Worm (Caenorhabditis elegans) whole organism, early embryonic: ENCODE data around the gene dpy-27.
A peak's percentile ranks its signal among the peaks of the same experiment; 100 is the strongest.

Experiments used
- B0310.2 ChIP-seq: sonication (generic microtip); optimal IDR thresholded peaks from 2 replicates; lab custom pipeline; 2016; ENCODE audit warnings: mild to moderate bottlenecking, missing genetic modification characterization, missing compliant biosample characterization
- F13C5.2 ChIP-seq: sonication (generic microtip); optimal IDR thresholded peaks from 2 replicates; lab custom pipeline; 2017; ENCODE audit warnings: mild to moderate bottlenecking, missing genetic modification characterization, inconsistent platforms, missing compliant biosample characterization
- aly-1 ChIP-seq: sonication (generic microtip); optimal IDR thresholded peaks from 2 replicates; lab custom pipeline; 2016; ENCODE audit warnings: missing genetic modification characterization, missing compliant biosample characterization
- ama-1 ChIP-seq: fragments of 150-350 bp; optimal IDR thresholded peaks from 2 replicates; lab custom pipeline; 2014
- ceh-13 ChIP-seq: fragments of 200-800 bp; sonication (Bioruptor generic); optimal IDR thresholded peaks from 2 replicates; lab custom pipeline; 2018; ENCODE audit warnings: mild to moderate bottlenecking, missing genetic modification characterization, missing compliant biosample characterization
- ceh-36 ChIP-seq: sonication (generic microtip); optimal IDR thresholded peaks from 2 replicates; lab custom pipeline; 2016; ENCODE audit warnings: missing genetic modification characterization, inconsistent platforms, missing compliant biosample characterization
- ets-7 ChIP-seq: sonication (generic microtip); optimal IDR thresholded peaks from 2 replicates; lab custom pipeline; 2016; ENCODE audit warnings: missing genotype, missing genetic modification characterization, missing compliant biosample characterization
- flt-1 ChIP-seq: fragments of 200-800 bp; sonication (Bioruptor generic); IDR thresholded peaks from 2 replicates; pipeline ENCODE4 v1.3.6; 2022; ENCODE audit warnings: missing genetic modification characterization, missing compliant biosample characterization
- hmbx-1 ChIP-seq: sonication (generic microtip); optimal IDR thresholded peaks from 2 replicates; lab custom pipeline; 2016; ENCODE audit warnings: mild to moderate bottlenecking, missing genetic modification characterization, missing compliant biosample characterization
- hmg-4 ChIP-seq: fragments of 200-800 bp; sonication (Bioruptor generic); optimal IDR thresholded peaks from 2 replicates; lab custom pipeline; 2018; ENCODE audit warnings: mild to moderate bottlenecking, missing genetic modification characterization, missing compliant biosample characterization
- hnd-1 ChIP-seq: sonication (generic microtip); optimal IDR thresholded peaks from 2 replicates; lab custom pipeline; 2016; ENCODE audit warnings: missing genetic modification characterization, missing compliant biosample characterization
- pes-1 ChIP-seq: fragments of 200-800 bp; sonication (Bioruptor generic); IDR thresholded peaks from 2 replicates; pipeline ENCODE4 v1.3.6; 2022; ENCODE audit warnings: missing genetic modification reagents, missing genetic modification characterization, missing compliant biosample characterization
- scrt-1 ChIP-seq: fragments of 200-800 bp; sonication (Bioruptor generic); IDR thresholded peaks from 2 replicates; pipeline ENCODE4 v1.3.6; 2022; ENCODE audit warnings: missing genetic modification characterization, missing compliant biosample characterization
- sea-1 ChIP-seq: fragments of 200-800 bp; sonication (Bioruptor generic); conservative IDR thresholded peaks from 2 replicates; pipeline ENCODE4 v1.3.6; 2022; ENCODE audit warnings: missing genetic modification characterization, missing compliant biosample characterization
- tbx-11 ChIP-seq: fragments of 200-800 bp; sonication (Bioruptor generic); IDR thresholded peaks from 2 replicates; pipeline ENCODE4 v1.3.6; 2022; ENCODE audit warnings: missing genetic modification characterization, missing compliant biosample characterization
- tbx-37 ChIP-seq: fragments of 200-800 bp; sonication (Bioruptor generic); conservative IDR thresholded peaks from 2 replicates; pipeline ENCODE4 v1.3.6; 2022; ENCODE audit warnings: missing genetic modification reagents, missing genetic modification characterization, missing compliant biosample characterization
- tra-4 ChIP-seq: sonication (generic microtip); optimal IDR thresholded peaks from 2 replicates; lab custom pipeline; 2017; ENCODE audit warnings: missing genetic modification characterization, missing compliant biosample characterization

Gene dpy-27

DNA sequence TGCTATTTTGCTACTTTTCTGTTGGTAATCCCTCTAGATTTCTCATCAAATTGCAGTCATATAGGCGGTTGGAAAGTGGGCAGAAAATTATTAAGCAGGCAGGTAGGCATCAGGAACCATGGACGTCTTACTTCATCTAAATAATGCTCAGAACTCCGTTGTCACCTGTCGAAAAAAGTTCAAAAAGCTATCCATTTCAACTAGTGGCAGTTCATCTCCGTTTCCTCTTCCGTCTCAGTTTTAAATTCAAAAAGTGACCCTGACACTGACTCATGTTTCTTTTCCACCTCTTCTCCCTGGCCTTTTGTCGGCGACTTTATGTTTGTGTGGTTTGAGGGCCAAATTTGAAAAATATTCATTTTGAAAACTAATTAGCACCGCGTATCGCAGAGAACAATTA is 44.9 kb downstream of the dpy-27 start:
- TF ChIP-seq ama-1 (lab: Kevin White, UChicago) (no peak), pes-1 (GFP tag; lab: Robert Waterston, UW) (no peak), B0310.2 (tag; lab: Kevin White, UChicago) (no peak), hnd-1 (tag; lab: Kevin White, UChicago) (no peak), tra-4 (tag; lab: Kevin White, UChicago) (no peak), flt-1 (GFP tag; lab: Robert Waterston, UW) (no peak), ets-7 (no peak), tbx-11 (GFP tag; lab: Robert Waterston, UW) (no peak), scrt-1 (GFP tag; lab: Robert Waterston, UW) (no peak), hmg-4 (GFP tag; lab: Kevin White, UChicago) (no peak), ceh-36 (tag; lab: Kevin White, UChicago) (no peak), hmbx-1 (tag; lab: Kevin White, UChicago) (no peak)

DNA sequence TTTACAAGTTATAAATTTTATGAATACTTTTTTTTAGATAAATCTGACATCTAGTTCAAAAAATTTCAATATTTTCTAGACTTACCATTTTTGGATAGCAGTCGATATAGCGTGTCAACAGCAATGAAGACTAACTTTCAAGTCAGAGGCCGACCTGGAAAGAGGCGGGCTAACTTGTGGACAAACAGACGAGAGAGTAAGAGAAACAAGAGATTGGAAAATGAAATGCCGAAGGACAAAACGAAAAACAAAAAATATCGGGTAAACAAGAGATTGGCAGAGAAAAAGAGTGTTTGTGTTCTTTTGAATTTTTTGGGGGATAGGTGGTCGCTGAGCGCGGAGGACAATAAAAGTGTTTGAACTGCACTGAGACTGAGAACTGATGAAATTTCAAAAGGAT is 46.3 kb downstream of the dpy-27 start, which contains the start of gene lec-4:
TSS of gene lec-4 (minus strand) at position 154 of the 400 bp plus-strand sequence.
- TF ChIP-seq scrt-1 (GFP tag; lab: Robert Waterston, UW) (no peak), hmbx-1 (tag; lab: Kevin White, UChicago) (no peak), aly-1 (tag; lab: Kevin White, UChicago) (no peak), tbx-37 (GFP tag; lab: Robert Waterston, UW) (no peak), ceh-36 (tag; lab: Kevin White, UChicago) (no peak), tra-4 (tag; lab: Kevin White, UChicago) (no peak)

DNA sequence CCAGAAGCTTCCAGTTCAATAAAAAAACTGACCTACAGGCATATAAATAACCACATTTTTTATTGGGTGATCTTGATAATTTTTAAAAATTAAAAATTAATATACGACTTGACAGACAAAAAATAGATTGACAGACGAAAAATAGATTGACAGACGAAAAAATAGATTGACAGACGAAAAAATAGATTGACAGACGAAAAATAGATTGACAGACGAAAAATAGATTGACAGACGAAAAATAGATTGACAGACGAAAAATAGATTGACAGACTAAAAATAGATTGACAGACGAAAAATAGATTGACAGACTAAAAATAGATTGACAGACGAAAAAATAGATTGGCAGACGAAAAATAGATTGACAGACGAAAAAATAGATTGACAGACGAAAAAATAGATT is 49.1 kb downstream of the dpy-27 start:
- peak; percentile 87 for TF ChIP-seq tbx-11 (GFP tag; lab: Robert Waterston, UW)
- peak; percentile 83 for TF ChIP-seq sea-1 (GFP tag; lab: Robert Waterston, UW)
- TF ChIP-seq tbx-37 (GFP tag; lab: Robert Waterston, UW): peak; percentile 78
- TF ChIP-seq pes-1 (GFP tag; lab: Robert Waterston, UW): peak; percentile 33; the same call in 1 of the 2 replicates

DNA sequence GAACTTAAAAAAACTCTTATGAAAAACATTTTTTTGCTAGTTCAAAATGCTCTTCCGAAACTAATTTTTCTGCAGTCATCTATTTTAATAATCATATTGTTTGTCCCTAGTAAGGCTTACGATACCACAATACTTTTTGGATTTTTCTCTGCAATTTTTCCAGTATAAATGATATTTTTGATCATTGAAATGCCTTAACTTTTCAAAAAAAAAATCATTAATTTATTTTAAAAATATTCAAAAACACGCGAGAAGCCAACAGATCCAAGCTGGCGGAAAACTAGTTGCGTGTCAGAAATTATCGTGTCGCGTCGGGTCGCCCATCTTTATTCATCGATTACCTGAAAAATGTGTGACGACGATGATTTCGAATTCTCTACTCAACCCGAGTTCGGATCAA is 51.3 kb downstream of the dpy-27 start, which contains the start of gene gmeb-3:
TSS of gene gmeb-3 (plus strand) at position 301 of the 400 bp plus-strand sequence.
- TF ChIP-seq ets-7 (no peak), scrt-1 (GFP tag; lab: Robert Waterston, UW) (no peak), ceh-13 (GFP tag; lab: Kevin White, UChicago) (no peak), hmbx-1 (tag; lab: Kevin White, UChicago) (no peak), F13C5.2 (no peak), hnd-1 (tag; lab: Kevin White, UChicago) (no peak), pes-1 (GFP tag; lab: Robert Waterston, UW) (no peak), B0310.2 (tag; lab: Kevin White, UChicago) (no peak), tra-4 (tag; lab: Kevin White, UChicago) (no peak), sea-1 (GFP tag; lab: Robert Waterston, UW) (no peak), flt-1 (GFP tag; lab: Robert Waterston, UW) (no peak), hmg-4 (GFP tag; lab: Kevin White, UChicago) (no peak), ama-1 (lab: Kevin White, UChicago) (no peak)

DNA sequence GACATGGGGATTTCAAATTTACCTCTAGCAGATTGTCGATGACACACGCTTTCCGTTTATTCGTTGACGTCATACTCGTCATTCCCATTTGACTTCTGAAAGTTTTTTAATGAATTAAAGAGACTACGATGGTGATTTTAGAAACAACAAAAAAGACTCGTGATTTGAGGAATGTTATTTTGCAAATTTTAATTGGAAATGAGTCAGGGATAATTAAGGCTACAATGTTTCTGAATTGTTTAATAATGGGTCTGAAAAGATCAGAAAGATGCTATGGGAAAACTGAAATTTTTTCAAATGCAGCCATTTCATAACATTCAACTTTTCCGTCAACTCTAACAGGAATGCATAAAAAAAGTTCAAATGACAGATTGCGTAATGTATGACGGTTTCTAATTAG is 54.0 kb downstream of the dpy-27 start, which contains the start of gene C44F1.1:
TSS of gene C44F1.1 (minus strand) at position 101 of the 400 bp plus-strand sequence.
- TF ChIP-seq pes-1 (GFP tag; lab: Robert Waterston, UW): no peak
- no peak for TF ChIP-seq ceh-36 (tag; lab: Kevin White, UChicago)
- no peak for TF ChIP-seq flt-1 (GFP tag; lab: Robert Waterston, UW)
- TF ChIP-seq hnd-1 (tag; lab: Kevin White, UChicago): no peak
- TF ChIP-seq F13C5.2: no peak
- no peak for TF ChIP-seq aly-1 (tag; lab: Kevin White, UChicago)
- no peak for TF ChIP-seq tbx-37 (GFP tag; lab: Robert Waterston, UW)
- no peak for TF ChIP-seq hmg-4 (GFP tag; lab: Kevin White, UChicago)
- no peak for TF ChIP-seq B0310.2 (tag; lab: Kevin White, UChicago)
- no peak for TF ChIP-seq ceh-13 (GFP tag; lab: Kevin White, UChicago)
- no peak for TF ChIP-seq tra-4 (tag; lab: Kevin White, UChicago)

DNA sequence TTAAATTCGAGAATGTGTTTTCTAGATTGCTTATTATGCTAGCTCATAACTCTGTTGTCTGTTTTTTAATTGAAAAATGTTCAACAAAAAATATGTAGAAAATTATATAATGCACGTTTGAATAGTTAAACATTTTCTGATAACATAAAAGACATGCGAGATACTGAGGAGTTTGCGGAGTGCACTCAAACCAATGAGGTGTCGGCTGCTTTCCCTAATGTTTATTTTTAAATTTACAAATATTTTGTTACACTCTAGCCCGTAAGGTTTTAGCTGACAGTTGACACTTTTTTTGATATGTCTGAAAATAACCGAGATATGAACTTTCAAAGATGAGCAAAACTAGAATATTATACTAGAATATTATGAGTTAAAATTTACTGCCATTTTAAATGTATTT is 54.9 kb downstream of the dpy-27 start:
- no peak for TF ChIP-seq scrt-1 (GFP tag; lab: Robert Waterston, UW)
- no peak for TF ChIP-seq sea-1 (GFP tag; lab: Robert Waterston, UW)

DNA sequence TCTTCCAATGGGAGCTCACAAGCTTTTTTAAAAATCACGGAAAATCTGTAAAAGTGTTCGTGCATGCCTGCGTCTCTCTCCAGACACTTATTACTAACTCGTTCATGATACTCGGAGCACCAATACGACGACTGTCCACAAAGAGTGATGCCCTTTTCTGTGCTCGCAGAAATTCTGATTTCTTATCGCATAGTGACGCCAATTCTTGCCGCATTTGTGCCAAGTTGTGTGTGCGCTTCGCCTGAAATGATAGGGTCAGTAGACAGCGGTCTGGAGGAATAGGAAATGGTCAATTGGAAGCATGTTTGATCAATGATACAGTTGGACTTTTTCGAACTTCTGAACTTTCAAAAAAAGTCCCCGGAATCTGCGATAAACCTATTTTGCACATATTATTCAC is 55.4 kb downstream of the dpy-27 start:
- TF ChIP-seq ama-1 (lab: Kevin White, UChicago): no peak
- TF ChIP-seq flt-1 (GFP tag; lab: Robert Waterston, UW): no peak
- no peak for TF ChIP-seq ets-7
- TF ChIP-seq ceh-36 (tag; lab: Kevin White, UChicago): no peak
- TF ChIP-seq pes-1 (GFP tag; lab: Robert Waterston, UW): no peak
- no peak for TF ChIP-seq tbx-37 (GFP tag; lab: Robert Waterston, UW)
- no peak for TF ChIP-seq scrt-1 (GFP tag; lab: Robert Waterston, UW)
- TF ChIP-seq hmbx-1 (tag; lab: Kevin White, UChicago): no peak
